Fruit fly (Drosophila melanogaster) whole organism, pupa: ENCODE measurements around the gene CG32365.

Experiments used
- CG10348 ChIP-seq: fragments of 200-800 bp; sonication (Bioruptor generic); IDR thresholded peaks from 2 replicates; pipeline ENCODE4 v1.3.6; 2022; ENCODE audit warnings: missing biosample characterization, missing genetic modification characterization
- CG12605 ChIP-seq: fragments of 200-800 bp; sonication (Bioruptor generic); IDR thresholded peaks from 2 replicates; pipeline ENCODE4 v1.3.6; 2022; ENCODE audit warnings: missing biosample characterization, missing genetic modification characterization
- EcR ChIP-seq: fragments of 200-800 bp; sonication (Bioruptor generic); optimal IDR thresholded peaks from 3 replicates; lab custom pipeline; 2019; ENCODE audit warnings: missing biosample characterization, missing genetic modification characterization, mild to moderate bottlenecking, moderate library complexity, missing genetic modification reagents
- Ets98B ChIP-seq: fragments of 200-800 bp; sonication (Bioruptor generic); IDR thresholded peaks from 2 replicates; pipeline ENCODE4 v1.3.6; 2022; ENCODE audit warnings: missing biosample characterization, missing genetic modification characterization
- Pif1B ChIP-seq: fragments of 200-800 bp; sonication (Bioruptor generic); optimal IDR thresholded peaks from 3 replicates; lab custom pipeline; 2016; ENCODE audit warnings: missing biosample characterization, missing genetic modification characterization
- Snoo ChIP-seq: fragments of 200-800 bp; sonication (Bioruptor generic); optimal IDR thresholded peaks from 3 replicates; lab custom pipeline; 2017; ENCODE audit warnings: missing biosample characterization, mild to moderate bottlenecking, missing genetic modification characterization, inconsistent platforms

- TF ChIP-seq CG10348 (GFP tag; lab: Robert Waterston, UW) (no peak), CG12605 (GFP tag; lab: Robert Waterston, UW) (no peak), Ets98B (GFP tag; lab: Robert Waterston, UW) (no peak; the same call in 1 of the 2 replicates), Pif1B (no peak), EcR (GFP tag; lab: Kevin White, UChicago) (no peak), Snoo (no peak)
These were observed 24.8 kb upstream of the CG32365 start for dm6 chr3L:7844016-7844415.
